Worm (Caenorhabditis elegans) whole organism, late embryonic: ENCODE data around the gene cyp-34A10.
A peak's percentile ranks its signal among the peaks of the same experiment; 100 is the strongest.

Experiments used
- F13H6.1 ChIP-seq: sonication (generic microtip); optimal IDR thresholded peaks from 2 replicates; lab custom pipeline; 2016; ENCODE audit warnings: missing genetic modification characterization, missing compliant biosample characterization
- K02D7.2 ChIP-seq: sonication (generic microtip); optimal IDR thresholded peaks from 2 replicates; lab custom pipeline; 2017; ENCODE audit warnings: mild to moderate bottlenecking, missing genetic modification characterization, missing compliant biosample characterization
- K09A11.1 ChIP-seq: sonication (generic microtip); optimal IDR thresholded peaks from 2 replicates; lab custom pipeline; 2017; ENCODE audit warnings: antibody characterized with exemption, mild to moderate bottlenecking, missing genetic modification characterization, missing compliant biosample characterization; ENCODE audit not compliant: insufficient read depth
- ceh-14 ChIP-seq: sonication (generic microtip); optimal IDR thresholded peaks from 2 replicates; lab custom pipeline; 2016; ENCODE audit warnings: missing genotype, missing genetic modification characterization, missing compliant biosample characterization
- ceh-18 ChIP-seq: sonication (generic microtip); optimal IDR thresholded peaks from 2 replicates; lab custom pipeline; 2016; ENCODE audit warnings: missing genetic modification characterization, missing compliant biosample characterization
- ceh-19 ChIP-seq: fragments of 200-800 bp; sonication (Bioruptor generic); optimal IDR thresholded peaks from 2 replicates; lab custom pipeline; 2018; ENCODE audit warnings: mild to moderate bottlenecking, missing genetic modification characterization, missing compliant biosample characterization
- ceh-22 ChIP-seq: sonication (generic microtip); optimal IDR thresholded peaks from 2 replicates; lab custom pipeline; 2017; ENCODE audit warnings: missing biosample characterization, missing genetic modification characterization
- ceh-24 ChIP-seq: sonication (generic microtip); optimal IDR thresholded peaks from 2 replicates; lab custom pipeline; 2016; ENCODE audit warnings: mild to moderate bottlenecking, missing genetic modification characterization, missing compliant biosample characterization
- ceh-30 ChIP-seq: fragments of 150-350 bp; optimal IDR thresholded peaks from 2 replicates; lab custom pipeline; 2014; ENCODE audit warnings: missing biosample characterization, missing genetic modification characterization
- ceh-31 ChIP-seq: sonication (generic microtip); optimal IDR thresholded peaks from 2 replicates; lab custom pipeline; 2016; ENCODE audit warnings: missing genetic modification characterization, missing compliant biosample characterization
- ceh-34 ChIP-seq: sonication (generic microtip); optimal IDR thresholded peaks from 2 replicates; lab custom pipeline; 2016; ENCODE audit warnings: mild to moderate bottlenecking, missing genetic modification characterization, missing compliant biosample characterization
- ceh-45 ChIP-seq: fragments of 200-800 bp; sonication (Bioruptor generic); IDR thresholded peaks from 2 replicates; pipeline ENCODE4 v1.3.6; 2022; ENCODE audit warnings: missing genetic modification reagents, missing genetic modification characterization, missing compliant biosample characterization
- che-1 ChIP-seq: sonication (generic microtip); optimal IDR thresholded peaks from 2 replicates; lab custom pipeline; 2016; ENCODE audit warnings: mild to moderate bottlenecking, missing genetic modification characterization, missing compliant biosample characterization
- dve-1 ChIP-seq: sonication (generic microtip); optimal IDR thresholded peaks from 2 replicates; lab custom pipeline; 2017; ENCODE audit warnings: antibody characterized with exemption, mild to moderate bottlenecking, missing genetic modification characterization, missing compliant biosample characterization
- elt-2 ChIP-seq: sonication (generic microtip); optimal IDR thresholded peaks from 2 replicates; lab custom pipeline; 2016; ENCODE audit warnings: missing genetic modification reagents, missing genetic modification characterization, missing compliant biosample characterization
- fax-1 ChIP-seq: sonication (generic microtip); optimal IDR thresholded peaks from 2 replicates; lab custom pipeline; 2016; ENCODE audit warnings: missing genotype, missing genetic modification characterization, missing compliant biosample characterization
- hlh-13 ChIP-seq: fragments of 200-800 bp; sonication (Bioruptor generic); optimal IDR thresholded peaks from 2 replicates; lab custom pipeline; 2018; ENCODE audit warnings: mild to moderate bottlenecking, missing genetic modification characterization, missing compliant biosample characterization
- hlh-15 ChIP-seq: sonication (generic microtip); optimal IDR thresholded peaks from 2 replicates; lab custom pipeline; 2016; ENCODE audit warnings: missing genetic modification characterization, missing compliant biosample characterization
- hlh-8 ChIP-seq: sonication (generic microtip); optimal IDR thresholded peaks from 2 replicates; lab custom pipeline; 2016; ENCODE audit warnings: missing genotype, missing genetic modification characterization, missing compliant biosample characterization
- lim-6 ChIP-seq: sonication (generic microtip); optimal IDR thresholded peaks from 2 replicates; lab custom pipeline; 2016; ENCODE audit warnings: missing genetic modification characterization, missing compliant biosample characterization
- lin-11 ChIP-seq: fragments of 200-800 bp; sonication (Bioruptor generic); optimal IDR thresholded peaks from 2 replicates; lab custom pipeline; 2018; ENCODE audit warnings: mild to moderate bottlenecking, missing genetic modification characterization, missing compliant biosample characterization
- mec-3 ChIP-seq: sonication (generic microtip); optimal IDR thresholded peaks from 2 replicates; lab custom pipeline; 2016; ENCODE audit warnings: borderline replicate concordance, missing genetic modification characterization, missing compliant biosample characterization
- nfya-1 ChIP-seq: sonication (generic microtip); optimal IDR thresholded peaks from 2 replicates; lab custom pipeline; 2017; ENCODE audit warnings: missing genetic modification characterization, mild to moderate bottlenecking, missing compliant biosample characterization, antibody characterized with exemption, moderate library complexity
- nhr-232 ChIP-seq: sonication (generic microtip); optimal IDR thresholded peaks from 2 replicates; lab custom pipeline; 2016; ENCODE audit warnings: missing genetic modification characterization, missing compliant biosample characterization
- npax-4 ChIP-seq: sonication (generic microtip); optimal IDR thresholded peaks from 2 replicates; lab custom pipeline; 2016; ENCODE audit warnings: missing genetic modification characterization, missing compliant biosample characterization
- pat-9 ChIP-seq: fragments of 200-800 bp; sonication (Bioruptor generic); optimal IDR thresholded peaks from 2 replicates; lab custom pipeline; 2018; ENCODE audit warnings: mild to moderate bottlenecking, missing genetic modification characterization, moderate library complexity, missing compliant biosample characterization
- pha-4 ChIP-seq: fragments of 150-350 bp; optimal IDR thresholded peaks from 2 replicates; lab custom pipeline; 2018; ENCODE audit warnings: missing biosample characterization, missing genetic modification reagents, missing genetic modification characterization
- pros-1 ChIP-seq: fragments of 150-350 bp; optimal IDR thresholded peaks from 2 replicates; lab custom pipeline; 2014; ENCODE audit warnings: missing biosample characterization, missing genetic modification reagents, missing genetic modification characterization
- ref-2 ChIP-seq: sonication (generic microtip); optimal IDR thresholded peaks from 2 replicates; lab custom pipeline; 2016; ENCODE audit warnings: missing genetic modification characterization, missing compliant biosample characterization
- rnt-1 ChIP-seq: sonication (generic microtip); optimal IDR thresholded peaks from 2 replicates; lab custom pipeline; 2016; ENCODE audit warnings: missing genetic modification characterization, missing compliant biosample characterization
- sdc-2 ChIP-seq: sonication (generic microtip); optimal IDR thresholded peaks from 2 replicates; lab custom pipeline; 2016; ENCODE audit warnings: missing genotype, missing genetic modification characterization, missing compliant biosample characterization
- sox-2 ChIP-seq: fragments of 200-800 bp; sonication (Bioruptor generic); IDR thresholded peaks from 2 replicates; pipeline ENCODE4 v1.3.6; 2022; ENCODE audit warnings: missing genetic modification reagents, missing genetic modification characterization, missing compliant biosample characterization
- syd-9 ChIP-seq: sonication (generic microtip); optimal IDR thresholded peaks from 2 replicates; lab custom pipeline; 2016; ENCODE audit warnings: mild to moderate bottlenecking, missing genetic modification characterization, moderate library complexity, missing compliant biosample characterization
- tbx-2 ChIP-seq: sonication (generic microtip); optimal IDR thresholded peaks from 2 replicates; lab custom pipeline; 2016; ENCODE audit warnings: missing genetic modification characterization, missing compliant biosample characterization
- unc-3 ChIP-seq, 2 experiments: fragments of 200-800 bp in 1 of 2; sonication (Bioruptor generic) in 1 of 2; sonication (generic microtip) in 1 of 2; conservative IDR thresholded peaks in 1 of 2; optimal IDR thresholded peaks in 1 of 2; 2 replicates each; pipeline versions ENCODE4 v1.3.6 to Lab custom; 2016 to 2022; ENCODE audit warnings: missing compliant biosample characterization in 2 of 2, missing genetic modification characterization in 2 of 2, missing genetic modification reagents in 1 of 2
- unc-55 ChIP-seq: sonication (generic microtip); optimal IDR thresholded peaks from 2 replicates; lab custom pipeline; 2017; ENCODE audit warnings: missing biosample characterization, missing genetic modification reagents, missing genetic modification characterization
- unc-86 ChIP-seq: sonication (generic microtip); optimal IDR thresholded peaks from 2 replicates; lab custom pipeline; 2016; ENCODE audit warnings: missing genetic modification characterization, missing compliant biosample characterization
- zip-5 ChIP-seq: sonication (generic microtip); optimal IDR thresholded peaks from 2 replicates; lab custom pipeline; 2016; ENCODE audit warnings: missing genetic modification characterization, missing compliant biosample characterization

Gene cyp-34A10

DNA sequence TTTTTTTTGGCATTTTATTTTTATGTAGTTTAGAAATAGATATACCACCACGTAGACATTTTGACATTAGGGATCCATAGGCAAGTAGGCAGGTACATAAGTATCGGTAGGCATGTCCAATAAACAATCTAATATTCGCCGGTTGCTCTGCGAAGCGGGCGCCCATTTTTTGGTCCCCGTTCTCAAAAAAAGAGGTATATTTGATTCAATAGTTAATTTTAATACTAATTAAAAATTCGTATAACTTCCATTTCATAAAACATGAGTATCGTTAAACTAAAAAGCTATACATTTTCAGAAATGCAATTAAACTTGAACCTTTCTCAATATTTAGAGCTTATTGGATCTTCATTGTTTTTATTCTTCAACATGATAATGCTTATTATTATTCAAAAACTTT lies 4.2 kb upstream of the cyp-34A10 start, which contains the start of gene str-83:
TSS of gene str-83 (plus strand) at position 301 of the 400 bp plus-strand sequence.
- TF ChIP-seq tbx-2 (tag; lab: Kevin White, UChicago) (no peak), nfya-1 (tag; lab: Kevin White, UChicago) (no peak), rnt-1 (tag; lab: Kevin White, UChicago) (no peak), unc-86 (tag; lab: Kevin White, UChicago) (no peak), ceh-45 (GFP tag; lab: Robert Waterston, UW) (no peak), ceh-22 (no peak), sdc-2 (tag; lab: Kevin White, UChicago) (no peak), ceh-30 (tag; lab: Kevin White, UChicago) (no peak), unc-3 (GFP tag; conservative IDR thresholded peaks at IDR 0.05; lab: Robert Waterston, UW) (no peak), unc-3 (tag; optimal IDR thresholded peaks at IDR 0.05; lab: Kevin White, UChicago) (no peak), F13H6.1 (tag; lab: Kevin White, UChicago) (no peak)

DNA sequence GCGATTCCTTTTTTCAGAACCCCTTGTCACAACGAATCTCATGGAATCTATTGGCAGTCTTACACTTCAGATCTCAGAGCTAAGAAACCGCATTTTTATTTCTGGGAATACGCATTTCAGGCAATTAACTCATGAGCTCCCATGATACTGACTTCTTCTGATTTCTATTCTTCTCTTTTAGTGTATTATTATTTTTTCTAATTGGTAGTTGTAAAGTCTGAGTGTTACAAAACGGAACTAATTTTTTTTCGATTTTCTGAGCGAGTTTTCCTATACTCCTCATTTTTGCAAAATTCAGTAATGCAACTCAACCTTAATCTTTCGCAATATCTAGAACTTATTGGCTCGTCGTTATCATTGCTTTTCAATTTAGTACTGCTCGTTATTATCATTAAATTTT lies 1.6 kb upstream of the cyp-34A10 start, which contains the start of gene str-82:
TSS of gene str-82 (plus strand) at position 301 of the 400 bp plus-strand sequence.
- TF ChIP-seq ceh-34 (tag; lab: Kevin White, UChicago) (no peak), sdc-2 (tag; lab: Kevin White, UChicago) (no peak), pha-4 (tag; lab: Kevin White, UChicago) (no peak), hlh-15 (tag; lab: Kevin White, UChicago) (no peak), sox-2 (GFP tag; lab: Robert Waterston, UW) (no peak), dve-1 (no peak), ceh-19 (no peak), ceh-24 (tag; lab: Kevin White, UChicago) (no peak), ceh-31 (tag; lab: Kevin White, UChicago) (no peak), unc-55 (no peak), che-1 (tag; lab: Kevin White, UChicago) (no peak), pros-1 (no peak), rnt-1 (tag; lab: Kevin White, UChicago) (no peak), syd-9 (tag; lab: Kevin White, UChicago) (no peak), mec-3 (no peak), hlh-8 (tag; lab: Kevin White, UChicago) (no peak)

DNA sequence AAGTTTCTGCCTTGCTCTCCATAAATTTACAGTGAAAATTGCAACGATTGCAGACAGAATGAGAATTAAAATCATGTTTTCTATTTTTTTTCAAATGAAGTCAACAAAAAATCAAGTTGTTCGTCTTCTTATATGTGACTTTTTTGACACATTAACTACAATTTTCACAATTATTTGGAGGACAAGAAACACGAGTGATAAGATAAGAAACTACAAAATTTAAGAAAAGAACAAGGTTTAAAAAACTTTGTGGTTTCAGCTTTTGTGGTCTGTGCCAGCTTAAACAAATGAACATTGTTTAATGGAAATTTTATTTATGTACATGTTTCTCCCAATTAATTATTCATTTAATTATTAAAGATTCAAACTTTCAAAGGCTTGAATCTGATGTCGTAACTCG lies 2.4 kb downstream of the cyp-34A10 start, which contains the start of gene cyp-34A9:
TSS of gene cyp-34A9 (minus strand) at position 131 of the 400 bp plus-strand sequence.
- no peak for TF ChIP-seq dve-1
- no peak for TF ChIP-seq ceh-45 (GFP tag; lab: Robert Waterston, UW)
- TF ChIP-seq ceh-14 = no peak
- TF ChIP-seq npax-4 (tag; lab: Kevin White, UChicago) = no peak
- no peak for TF ChIP-seq sdc-2 (tag; lab: Kevin White, UChicago)
- TF ChIP-seq fax-1 (tag; lab: Kevin White, UChicago) = no peak
- TF ChIP-seq elt-2 (tag; lab: Kevin White, UChicago) = peak; percentile 2
- TF ChIP-seq, all 69 proteins: peak for 1

DNA sequence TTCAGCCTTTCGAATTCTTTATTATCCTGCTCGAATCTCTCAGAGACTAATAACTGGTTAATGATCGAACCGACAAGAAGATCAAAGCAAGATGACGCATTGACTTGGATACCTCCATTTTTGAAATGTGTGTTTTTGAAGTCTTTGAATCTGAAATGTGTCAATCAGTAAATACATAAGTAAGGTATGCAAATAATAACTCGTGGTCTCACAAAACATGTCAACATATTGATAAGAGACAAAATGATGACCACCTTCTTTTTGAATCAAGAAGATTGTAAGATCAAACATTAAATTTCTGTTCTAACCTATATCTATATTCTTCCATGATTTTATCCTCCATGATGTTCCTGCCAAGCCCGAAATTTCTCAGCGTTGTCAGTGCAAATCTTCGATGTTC lies 3.1 kb downstream of the cyp-34A10 start:
- TF ChIP-seq unc-86 (tag; lab: Kevin White, UChicago) (no peak), hlh-13 (GFP tag; lab: Kevin White, UChicago) (no peak), K09A11.1 (tag; lab: Kevin White, UChicago) (no peak), ceh-22 (no peak), tbx-2 (tag; lab: Kevin White, UChicago) (no peak), ceh-14 (no peak)
- TF ChIP-seq, all 69 proteins: peak for 0

DNA sequence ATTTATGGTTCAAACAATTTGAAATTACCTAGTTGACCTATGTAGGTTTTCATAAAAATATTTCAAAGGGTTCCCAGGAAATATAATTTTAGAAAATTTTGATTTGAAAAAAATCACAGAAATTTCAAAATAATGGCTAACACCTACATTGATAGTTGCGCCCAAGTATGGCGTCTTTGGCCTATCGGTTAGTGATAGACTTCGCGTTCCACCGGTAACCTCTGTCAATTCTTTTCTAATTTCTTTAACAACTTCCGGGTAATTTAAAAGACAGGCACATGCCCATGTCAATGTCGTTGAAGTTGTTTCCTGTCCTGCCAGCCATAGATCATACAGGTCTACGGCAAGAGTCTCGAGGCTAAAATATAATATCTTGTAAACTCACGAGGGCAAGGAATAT lies 3.9 kb downstream of the cyp-34A10 start:
- TF ChIP-seq dve-1 (no peak), nfya-1 (tag; lab: Kevin White, UChicago) (no peak), K02D7.2 (tag; lab: Kevin White, UChicago) (no peak), ceh-18 (tag; lab: Kevin White, UChicago) (no peak), zip-5 (no peak), pat-9 (tag; lab: Kevin White, UChicago) (no peak), lin-11 (tag; lab: Kevin White, UChicago) (no peak), ref-2 (tag; lab: Kevin White, UChicago) (no peak), unc-86 (tag; lab: Kevin White, UChicago) (no peak), lim-6 (no peak), ceh-45 (GFP tag; lab: Robert Waterston, UW) (no peak), nhr-232 (tag; lab: Kevin White, UChicago) (no peak), fax-1 (tag; lab: Kevin White, UChicago) (no peak)
